Worm (Caenorhabditis elegans): ENCODE results near the gene zgpa-1.

ce11 chrIV:7804740-7805139 lies 7.9 kb downstream of the zgpa-1 start, which contains the start of gene C33H5.2:
- TF ChIP-seq W03F9.2 (tag; optimal IDR thresholded peaks at IDR 0.05) = no peak
- TF ChIP-seq him-1 (tag; optimal IDR thresholded peaks at IDR 0.05) = no peak

Measured in whole organism, L4/young adult.